Worm (Caenorhabditis elegans): ENCODE measurements around the gene F36D4.5.

DNA sequence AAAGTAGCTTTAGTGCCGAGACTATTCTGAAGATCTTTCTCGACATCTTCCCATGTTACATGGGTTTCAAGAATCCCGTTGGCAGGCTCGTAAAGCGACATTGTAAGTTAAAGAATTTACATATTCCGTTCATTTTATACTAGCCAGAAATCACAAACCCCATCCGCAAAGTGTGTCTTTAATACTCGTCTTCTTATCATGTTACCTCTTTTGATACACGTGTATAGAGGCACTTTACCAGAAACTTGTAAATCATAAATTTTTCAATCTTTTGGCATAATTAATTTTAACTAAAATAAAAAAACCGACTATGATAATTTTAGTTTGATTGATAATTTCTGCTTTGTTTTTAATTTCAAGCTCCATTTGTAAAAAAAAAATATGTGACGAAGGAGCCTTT lies 54.6 kb downstream of the F36D4.5 start, which contains the start of gene E02C12.6:
- no peak for TF ChIP-seq him-1 (tag; optimal IDR thresholded peaks at IDR 0.05)
- no peak for TF ChIP-seq W03F9.2 (tag; optimal IDR thresholded peaks at IDR 0.05)
- TF ChIP-seq dao-5 (tag; optimal IDR thresholded peaks at IDR 0.05), result no peak
